Fruit fly (Drosophila melanogaster): ENCODE results near the gene CG42613.
A peak's percentile ranks its signal among the peaks of the same experiment; 100 is the strongest.

CG42613 gene

dm6 chr3R:18980863-18981536 lies 52.0 kb downstream of the CG42613 start, which contains the start of the genes dnk and Smu1 (continued):
- TF ChIP-seq Rx (GFP tag; IDR thresholded peaks at IDR 0.05) (no peak), C15 (GFP tag; IDR thresholded peaks at IDR 0.05) (no peak), Dbx (GFP tag; IDR thresholded peaks at IDR 0.05) (no peak), CG9727 (GFP tag; optimal IDR thresholded peaks at IDR 0.05) (no peak), CG7556 (GFP tag; optimal IDR thresholded peaks at IDR 0.05) (no peak), CG10366 (GFP tag; IDR thresholded peaks at IDR 0.05) (no peak), org-1 (GFP tag; optimal IDR thresholded peaks at IDR 0.05) (no peak), Six4 (GFP tag; optimal IDR thresholded peaks at IDR 0.05) (no peak), HLH54F (GFP tag; optimal IDR thresholded peaks at IDR 0.05) (no peak), CG6791 (GFP tag; IDR thresholded peaks at IDR 0.05; ENCODE audit: partially characterized antibody) (peak; percentile 43; the same call in 1 of the 3 replicates), CG9817 (tag; optimal IDR thresholded peaks at IDR 0.05) (no peak), sug (tag; optimal IDR thresholded peaks at IDR 0.05) (no peak), HHEX (GFP tag; optimal IDR thresholded peaks at IDR 0.05) (no peak), hth (optimal IDR thresholded peaks at IDR 0.05) (no peak), CG3407 (GFP tag; optimal IDR thresholded peaks at IDR 0.05) (no peak), CG10147 (GFP tag; optimal IDR thresholded peaks at IDR 0.05) (no peak), eve (GFP tag; optimal IDR thresholded peaks at IDR 0.05) (no peak), BtbVII (GFP tag; optimal IDR thresholded peaks at IDR 0.05) (no peak), kah (GFP tag; optimal IDR thresholded peaks at IDR 0.05) (no peak), sd (tag; optimal IDR thresholded peaks at IDR 0.05) (no peak), Antp (GFP tag; optimal IDR thresholded peaks at IDR 0.05) (no peak), psq (GFP tag; optimal IDR thresholded peaks at IDR 0.05) (no peak), CG6765 (GFP tag; optimal IDR thresholded peaks at IDR 0.05) (no peak), sisA (GFP tag; IDR thresholded peaks at IDR 0.05) (no peak), Tbp (GFP tag; optimal IDR thresholded peaks at IDR 0.05) (no peak), CG13624 (GFP tag; optimal IDR thresholded peaks at IDR 0.05) (no peak), Dek (tag; optimal IDR thresholded peaks at IDR 0.05) (no peak), CG7745 (tag; optimal IDR thresholded peaks at IDR 0.05) (no peak), corto (GFP tag; optimal IDR thresholded peaks at IDR 0.05) (no peak), fd3F (GFP tag; optimal IDR thresholded peaks at IDR 0.05) (no peak), D (optimal IDR thresholded peaks at IDR 0.05) (no peak), D (GFP tag; optimal IDR thresholded peaks at IDR 0.05) (no peak), NFAT (GFP tag; IDR thresholded peaks at IDR 0.05) (no peak), Meics (GFP tag; optimal IDR thresholded peaks at IDR 0.05) (no peak), Asciz (GFP tag; optimal IDR thresholded peaks at IDR 0.05) (no peak), CG2120 (GFP tag; optimal IDR thresholded peaks at IDR 0.05) (no peak), CG17612 (GFP tag; IDR thresholded peaks at IDR 0.05) (no peak), CG7928 (GFP tag; optimal IDR thresholded peaks at IDR 0.05) (peak; percentile 90), CG6175 (GFP tag; IDR thresholded peaks at IDR 0.05) (no peak), cwo (GFP tag; optimal IDR thresholded peaks at IDR 0.05) (no peak), CG10267 (tag; optimal IDR thresholded peaks at IDR 0.05) (peak; percentile 25), CG12391 (tag; optimal IDR thresholded peaks at IDR 0.05) (peak; percentile 36), CG11723 (GFP tag; optimal IDR thresholded peaks at IDR 0.05) (no peak), mam (GFP tag; optimal IDR thresholded peaks at IDR 0.05) (no peak), E2f1 (GFP tag; IDR thresholded peaks at IDR 0.05) (peak; percentile 56; the same call in 1 of the 2 replicates), CG15479 (GFP tag; optimal IDR thresholded peaks at IDR 0.05) (no peak), CG34376 (GFP tag; optimal IDR thresholded peaks at IDR 0.05) (no peak), Dll (GFP tag; IDR thresholded peaks at IDR 0.05; ENCODE audit: partially characterized antibody) (peak; percentile 60; the same call in 3 of the 4 replicates), fru (optimal IDR thresholded peaks at IDR 0.05) (no peak), CG1233 (GFP tag; optimal IDR thresholded peaks at IDR 0.05) (no peak), B-H2 (GFP tag; optimal IDR thresholded peaks at IDR 0.05) (no peak)
